Worm (Caenorhabditis elegans): Measurements from ENCODE around the gene C17B7.12.

ce11 chrV:3349877-3350276 is 3.1 kb upstream of the C17B7.12 start, which contains the start of gene C17B7.15:
- TF ChIP-seq klf-2 (GFP tag; conservative IDR thresholded peaks at IDR 0.05), result no peak
- TF ChIP-seq cog-1 (tag; optimal IDR thresholded peaks at IDR 0.05), result no peak
- no peak for TF ChIP-seq ztf-23 (GFP tag; IDR thresholded peaks at IDR 0.05)
- no peak for TF ChIP-seq tab-1 (GFP tag; IDR thresholded peaks at IDR 0.05)

Data from whole organism, midembryonic.